Worm (Caenorhabditis elegans) whole organism, midembryonic: ENCODE results near the gene Y17D7B.10.

ENCODE experiments used
- flt-1 ChIP-seq: fragments of 200-800 bp; sonication (Bioruptor generic); IDR thresholded peaks from 2 replicates; pipeline ENCODE4 v1.3.6; 2022; ENCODE audit warnings: missing genetic modification characterization, missing compliant biosample characterization
- med-1 ChIP-seq: sonication (generic microtip); optimal IDR thresholded peaks from 2 replicates; lab custom pipeline; 2017; ENCODE audit warnings: missing genetic modification characterization, mild to moderate bottlenecking, missing compliant biosample characterization, antibody characterized with exemption, missing genetic modification reagents; ENCODE audit not compliant: insufficient read depth

DNA sequence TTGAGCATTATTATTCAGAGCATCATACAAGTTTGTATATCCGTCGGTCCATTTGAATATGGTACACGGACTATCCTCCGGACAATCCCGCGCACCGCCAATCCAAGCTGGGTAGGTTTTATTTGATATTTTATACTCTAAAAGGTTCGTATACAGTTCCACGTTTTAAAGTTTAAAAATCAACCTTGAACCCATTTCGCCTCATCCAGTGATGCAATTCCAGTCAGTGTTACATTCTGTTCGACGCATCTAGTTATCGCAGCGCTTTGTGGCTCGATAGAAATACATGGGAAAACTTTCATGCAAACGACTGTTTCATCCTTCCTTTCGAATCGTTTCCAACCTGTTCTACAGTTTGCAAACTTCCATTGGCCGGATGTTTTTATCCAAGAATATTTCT, 13.6 kb upstream of the Y17D7B.10 start:
- TF ChIP-seq med-1: no peak
- TF ChIP-seq flt-1: no peak
